Worm (Caenorhabditis elegans): ENCODE data around the gene H40L08.1.

The H40L08.1 gene

DNA sequence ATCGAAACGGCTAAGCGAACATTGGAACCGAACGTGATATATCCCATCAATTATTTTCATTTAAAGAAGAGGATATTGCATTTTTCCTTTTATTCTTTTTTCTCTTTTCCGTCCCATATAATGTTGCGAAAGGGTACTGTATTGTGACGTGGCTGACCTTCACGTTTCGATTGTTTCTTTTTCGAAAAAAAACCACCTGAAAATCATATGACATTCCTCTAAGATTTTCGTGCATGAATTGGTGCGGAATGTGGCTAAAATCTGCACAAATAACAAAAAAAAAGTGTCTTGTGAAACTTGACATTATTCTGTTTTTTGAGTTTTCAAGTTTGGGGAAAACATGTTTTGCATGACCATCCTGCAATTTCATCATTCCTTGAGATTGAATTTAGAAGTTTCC lies 5.6 kb downstream of the H40L08.1 start:
- TF ChIP-seq elt-3 (tag; optimal IDR thresholded peaks at IDR 0.05) (no peak), ama-1 (optimal IDR thresholded peaks at IDR 0.05) (peak; percentile 2)

DNA sequence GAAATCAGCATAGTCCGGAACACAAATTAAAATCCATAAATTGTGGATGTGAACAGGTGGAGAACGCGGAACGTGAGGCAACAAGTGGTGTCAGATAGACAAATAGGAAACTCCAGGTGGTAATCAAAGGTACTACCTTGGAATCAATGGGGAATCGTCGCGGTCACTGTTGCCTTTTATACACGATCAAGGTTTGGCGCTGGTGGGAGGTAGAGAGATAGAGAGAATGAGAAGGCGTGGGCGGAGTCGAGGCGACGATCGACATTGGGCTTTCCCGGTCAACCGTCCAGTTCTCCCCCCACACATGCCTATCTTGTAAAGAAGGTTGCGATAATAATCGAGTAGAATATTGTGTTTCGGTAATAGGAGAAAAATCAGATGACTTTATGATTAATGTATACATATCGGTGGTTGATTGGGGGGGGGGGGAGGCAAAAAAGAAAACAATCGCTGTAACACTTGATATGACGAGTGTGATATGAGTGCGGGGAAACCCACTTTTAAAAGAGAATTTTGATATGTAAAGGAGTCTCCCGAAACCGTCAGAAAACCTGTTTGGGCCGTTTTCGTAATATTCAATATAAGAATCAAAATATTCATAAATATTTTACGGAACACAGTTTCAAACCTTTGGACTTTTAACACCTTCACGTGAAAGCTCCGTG lies 6.2 kb downstream of the H40L08.1 start, which contains the start of the genes H40L08.8, H40L08.2 and H40L08.7:
Gene H40L08.8, minus strand, starts transcription at position 37 of the 665 bp plus-strand sequence.
Gene H40L08.2, minus strand, starts transcription at position 148 of the 665 bp plus-strand sequence.
Gene H40L08.7, minus strand, starts transcription at position 148 of the 665 bp plus-strand sequence.
- TF ChIP-seq lin-39 (tag; optimal IDR thresholded peaks at IDR 0.05): peak; percentile 0
- no peak for TF ChIP-seq mml-1 (tag; optimal IDR thresholded peaks at IDR 0.05)
- TF ChIP-seq egl-5 (tag; optimal IDR thresholded peaks at IDR 0.05): no peak
- TF ChIP-seq nhr-28 (tag; optimal IDR thresholded peaks at IDR 0.05): no peak
- TF ChIP-seq jun-1 (tag; optimal IDR thresholded peaks at IDR 0.05): no peak
- TF ChIP-seq fkh-10 (GFP tag; optimal IDR thresholded peaks at IDR 0.05): no peak
- TF ChIP-seq nhr-77 (tag; optimal IDR thresholded peaks at IDR 0.05): no peak
- no peak for TF ChIP-seq eor-1 (tag; optimal IDR thresholded peaks at IDR 0.05)
- no peak for TF ChIP-seq mdl-1 (tag; optimal IDR thresholded peaks at IDR 0.05)
- peak; percentile 5 for TF ChIP-seq snpc-4 (tag; optimal IDR thresholded peaks at IDR 0.05)
- TF ChIP-seq tbx-2 (tag; optimal IDR thresholded peaks at IDR 0.05): no peak
- no peak for TF ChIP-seq fkh-2 (tag; optimal IDR thresholded peaks at IDR 0.05)
- no peak for TF ChIP-seq nhr-76 (tag; optimal IDR thresholded peaks at IDR 0.05)
- TF ChIP-seq ZK546.5 (tag; optimal IDR thresholded peaks at IDR 0.05): no peak
- TF ChIP-seq elt-2 (tag; optimal IDR thresholded peaks at IDR 0.05): no peak
- TF ChIP-seq ceh-9 (tag; optimal IDR thresholded peaks at IDR 0.05): no peak
- TF ChIP-seq nhr-12 (tag; optimal IDR thresholded peaks at IDR 0.05): no peak
- TF ChIP-seq sea-2 (GFP tag; optimal IDR thresholded peaks at IDR 0.05): no peak
- no peak for TF ChIP-seq R02D3.7 (tag; optimal IDR thresholded peaks at IDR 0.05)
- no peak for TF ChIP-seq lsy-12 (tag; optimal IDR thresholded peaks at IDR 0.05)
- TF ChIP-seq ceh-28 (tag; optimal IDR thresholded peaks at IDR 0.05): peak; percentile 6
- TF ChIP-seq nhr-67 (tag; optimal IDR thresholded peaks at IDR 0.05): no peak
- TF ChIP-seq nfya-1 (tag; optimal IDR thresholded peaks at IDR 0.05; ENCODE audit: insufficient read depth): no peak
- TF ChIP-seq nhr-237 (tag; optimal IDR thresholded peaks at IDR 0.05): no peak
- no peak for TF ChIP-seq pqm-1 (tag; optimal IDR thresholded peaks at IDR 0.05)
- TF ChIP-seq elt-1 (tag; optimal IDR thresholded peaks at IDR 0.05): peak; percentile 30
- no peak for TF ChIP-seq daf-12 (tag; optimal IDR thresholded peaks at IDR 0.05)
- no peak for TF ChIP-seq egl-27 (tag; optimal IDR thresholded peaks at IDR 0.05)
- no peak for TF ChIP-seq ztf-11 (tag; optimal IDR thresholded peaks at IDR 0.05)
- TF ChIP-seq ama-1 (optimal IDR thresholded peaks at IDR 0.05): peak; percentile 90
- no peak for TF ChIP-seq ceh-16 (tag; optimal IDR thresholded peaks at IDR 0.05)
- no peak for TF ChIP-seq aly-2 (tag; optimal IDR thresholded peaks at IDR 0.05)
- no peak for TF ChIP-seq nhr-11 (tag; optimal IDR thresholded peaks at IDR 0.05)
- no peak for TF ChIP-seq fos-1 (tag; optimal IDR thresholded peaks at IDR 0.05)
- TF ChIP-seq nhr-43 (tag; optimal IDR thresholded peaks at IDR 0.05; ENCODE audit: poor library complexity, severe bottlenecking): peak; percentile 61
- TF ChIP-seq unc-62 (GFP tag; optimal IDR thresholded peaks at IDR 0.05): no peak
- TF ChIP-seq nhr-25 (tag; optimal IDR thresholded peaks at IDR 0.05): peak; percentile 77
- peak in 1 of 3 experiments; percentile 43 for TF ChIP-seq elt-3 (tag; optimal IDR thresholded peaks at IDR 0.05)
- no peak for TF ChIP-seq zag-1 (tag; optimal IDR thresholded peaks at IDR 0.05)
- TF ChIP-seq nhr-23 (tag; optimal IDR thresholded peaks at IDR 0.05): peak; percentile 79
- no peak for TF ChIP-seq pha-4 (tag; optimal IDR thresholded peaks at IDR 0.05)

DNA sequence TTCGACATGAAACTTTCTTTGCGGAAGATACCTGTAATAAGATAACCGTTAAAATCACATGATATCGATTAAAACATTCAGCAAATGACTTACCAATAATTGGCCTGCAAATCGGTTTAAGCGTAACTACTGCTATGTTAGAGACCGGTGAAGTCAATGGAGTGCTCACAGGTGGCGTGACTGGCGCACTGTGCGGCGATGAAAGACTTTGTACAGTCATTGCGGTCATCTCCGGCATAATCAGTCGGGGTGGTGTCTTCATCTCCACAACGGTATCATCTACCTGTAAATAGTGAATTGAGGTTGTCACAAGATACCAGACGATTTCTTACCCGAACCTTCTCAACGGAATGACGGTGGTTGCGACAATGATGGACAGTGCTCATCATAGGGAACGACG lies 7.0 kb downstream of the H40L08.1 start:
- TF ChIP-seq ceh-28 (tag; optimal IDR thresholded peaks at IDR 0.05): no peak
- peak; percentile 75 for TF ChIP-seq ama-1 (optimal IDR thresholded peaks at IDR 0.05)
- TF ChIP-seq elt-3 (tag; optimal IDR thresholded peaks at IDR 0.05): peak in 1 of 3 experiments; percentile 64

Measured in whole organism, L3 larva.